Worm (Caenorhabditis elegans) whole organism, L2 larva: Measurements from ENCODE around the gene frl-1.

Experiments used
- ama-1 ChIP-seq: fragments of 150-350 bp; optimal IDR thresholded peaks from 2 replicates; lab custom pipeline; 2018; ENCODE audit warnings: inconsistent platforms
- blmp-1 ChIP-seq: sonication (generic microtip); optimal IDR thresholded peaks from 2 replicates; lab custom pipeline; 2017; ENCODE audit warnings: missing genetic modification characterization, mild to moderate bottlenecking, missing compliant biosample characterization, antibody characterized with exemption, moderate library complexity; ENCODE audit not compliant: insufficient read depth
- mab-5 ChIP-seq: fragments of 150-350 bp; optimal IDR thresholded peaks from 2 replicates; lab custom pipeline; 2014; ENCODE audit warnings: missing biosample characterization, missing genetic modification characterization
- nhr-23 ChIP-seq: fragments of 150-350 bp; optimal IDR thresholded peaks from 2 replicates; lab custom pipeline; 2014; ENCODE audit warnings: missing biosample characterization, missing genetic modification reagents, missing genetic modification characterization
- unc-62 ChIP-seq: fragments of 150-350 bp; optimal IDR thresholded peaks from 2 replicates; lab custom pipeline; 2014; ENCODE audit warnings: missing biosample characterization, missing genetic modification reagents, missing genetic modification characterization

DNA sequence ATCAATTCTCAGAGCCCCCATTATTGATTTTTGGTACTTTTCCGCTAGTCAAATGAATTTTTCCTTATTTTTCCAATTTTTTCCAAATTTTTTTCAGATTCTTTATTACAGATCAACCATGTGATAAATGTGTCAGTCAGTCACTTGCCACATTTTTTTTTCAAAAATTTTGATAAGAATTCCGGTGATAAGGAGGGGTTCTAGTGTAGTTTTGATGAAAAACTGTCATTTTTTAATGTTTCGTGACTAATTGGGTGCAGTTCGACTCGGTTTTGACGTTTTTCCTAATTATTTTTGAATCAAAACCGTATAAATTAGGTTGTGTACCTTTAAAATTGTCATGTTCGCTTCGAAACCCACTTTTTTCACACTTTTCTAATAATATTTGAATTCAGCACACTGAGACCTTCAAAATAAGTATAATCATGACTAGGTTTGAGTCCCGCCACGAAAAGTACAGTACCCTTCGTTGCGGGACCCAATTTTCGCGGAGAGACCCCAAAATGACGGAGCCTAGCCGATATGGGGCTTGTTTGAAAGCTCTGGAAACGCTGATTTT is 24.1 kb upstream of the frl-1 start:
- TF ChIP-seq nhr-23 (tag; lab: Kevin White, UChicago): no peak
- no peak for TF ChIP-seq unc-62 (GFP tag; lab: Kevin White, UChicago)
- no peak for TF ChIP-seq ama-1 (lab: Kevin White, UChicago)
- TF ChIP-seq mab-5 (tag; lab: Kevin White, UChicago): no peak
- no peak for TF ChIP-seq blmp-1 (tag; lab: Kevin White, UChicago)
